Worm (Caenorhabditis elegans): Measurements from ENCODE around the gene srz-15.

ce11 chrIV:12869812-12870211 is 45.8 kb upstream of the srz-15 start:
- TF ChIP-seq ceh-36 (tag; optimal IDR thresholded peaks at IDR 0.05) (no peak), sea-1 (GFP tag; conservative IDR thresholded peaks at IDR 0.05) (no peak), ets-7 (tag; optimal IDR thresholded peaks at IDR 0.05) (no peak), hmbx-1 (tag; optimal IDR thresholded peaks at IDR 0.05) (no peak), ama-1 (optimal IDR thresholded peaks at IDR 0.05) (no peak), pes-1 (GFP tag; IDR thresholded peaks at IDR 0.05) (no peak), hnd-1 (tag; optimal IDR thresholded peaks at IDR 0.05) (no peak)

All from whole organism, early embryonic.